Fruit fly (Drosophila melanogaster) whole organism, embryonic: ENCODE measurements around the gene red.

Source experiments
- Bteb2 ChIP-seq: fragments of 200-800 bp; sonication (Bioruptor generic); optimal IDR thresholded peaks from 2 replicates; lab custom pipeline; 2016; ENCODE audit warnings: missing biosample characterization, missing genetic modification characterization
- CG10147 ChIP-seq: fragments of 200-800 bp; sonication (Bioruptor generic); optimal IDR thresholded peaks from 2 replicates; lab custom pipeline; 2019; ENCODE audit warnings: missing biosample characterization, mild to moderate bottlenecking, missing genetic modification characterization, moderate library complexity
- CG10979 ChIP-seq: fragments of 200-800 bp; sonication (Bioruptor generic); optimal IDR thresholded peaks from 2 replicates; lab custom pipeline; 2018; ENCODE audit warnings: missing biosample characterization, mild to moderate bottlenecking, missing genetic modification characterization, moderate library complexity
- CG11560 ChIP-seq: fragments of 200-800 bp; sonication (Bioruptor generic); IDR thresholded peaks from 3 replicates; pipeline ENCODE4 v1.3.6; 2022; ENCODE audit warnings: missing biosample characterization, missing genetic modification characterization
- CG11696 ChIP-seq: fragments of 200-800 bp; sonication (Bioruptor generic); IDR thresholded peaks from 2 replicates; pipeline ENCODE4 v1.3.6; 2022; ENCODE audit warnings: missing biosample characterization, missing genetic modification characterization
- CG13624 ChIP-seq: fragments of 200-800 bp; sonication (Bioruptor generic); optimal IDR thresholded peaks from 2 replicates; lab custom pipeline; 2016; ENCODE audit warnings: missing biosample characterization, missing genetic modification characterization
- CG16813 ChIP-seq: fragments of 200-800 bp; sonication (Bioruptor generic); IDR thresholded peaks from 3 replicates; pipeline ENCODE4 v1.3.6; 2022; ENCODE audit warnings: missing biosample characterization, missing genetic modification characterization; ENCODE audit not compliant: partially characterized antibody
- CG16863 ChIP-seq: fragments of 200-800 bp; sonication (Bioruptor generic); optimal IDR thresholded peaks from 3 replicates; lab custom pipeline; 2016; ENCODE audit warnings: missing biosample characterization, missing genetic modification characterization
- CG18262 ChIP-seq: fragments of 200-800 bp; optimal IDR thresholded peaks from 3 replicates; lab custom pipeline; 2019; ENCODE audit warnings: missing biosample characterization, mild to moderate bottlenecking, missing genetic modification characterization, moderate library complexity
- CG3726 ChIP-seq: fragments of 200-800 bp; sonication (Bioruptor generic); IDR thresholded peaks from 3 replicates; pipeline ENCODE4, ENCODE4 v1.3.6; 2022; ENCODE audit warnings: missing biosample characterization, missing genetic modification characterization
- CG42726 ChIP-seq: fragments of 200-800 bp; sonication (Bioruptor generic); IDR thresholded peaks from 2 replicates; pipeline ENCODE4 v1.3.6; 2022; ENCODE audit warnings: missing biosample characterization, missing genetic modification characterization; ENCODE audit not compliant: partially characterized antibody
- CG6272 ChIP-seq: fragments of 200-800 bp; sonication (Bioruptor generic); IDR thresholded peaks from 2 replicates; pipeline ENCODE4 v1.3.6; 2022; ENCODE audit warnings: missing biosample characterization, missing genetic modification characterization
- CG6765 ChIP-seq: fragments of 200-800 bp; sonication (Bioruptor generic); optimal IDR thresholded peaks from 3 replicates; lab custom pipeline; 2017; ENCODE audit warnings: missing biosample characterization, mild to moderate bottlenecking, missing genetic modification characterization
- CG9215 ChIP-seq: fragments of 200-800 bp; sonication (Bioruptor generic); IDR thresholded peaks from 2 replicates; pipeline ENCODE4 v1.3.6; 2022; ENCODE audit warnings: missing biosample characterization, missing genetic modification characterization
- Deaf1 ChIP-seq: fragments of 200-800 bp; optimal IDR thresholded peaks from 3 replicates; lab custom pipeline; 2019; ENCODE audit warnings: missing biosample characterization, mild to moderate bottlenecking, missing genetic modification characterization, moderate library complexity
- Dip2 ChIP-seq: fragments of 200-800 bp; sonication (Bioruptor generic); IDR thresholded peaks from 2 replicates; pipeline ENCODE4 v1.3.6; 2022; ENCODE audit warnings: missing biosample characterization, missing genetic modification characterization
- Dip3 ChIP-seq: fragments of 200-800 bp; sonication (Bioruptor generic); optimal IDR thresholded peaks from 3 replicates; lab custom pipeline; 2016; ENCODE audit warnings: missing biosample characterization, missing genetic modification characterization
- Dp ChIP-seq: fragments of 200-800 bp; sonication (Bioruptor generic); optimal IDR thresholded peaks from 2 replicates; lab custom pipeline; 2018; ENCODE audit warnings: missing biosample characterization, mild to moderate bottlenecking, missing genetic modification characterization, moderate library complexity
- E2f2 ChIP-seq: fragments of 200-800 bp; sonication (Bioruptor generic); IDR thresholded peaks from 2 replicates; pipeline ENCODE4 v1.3.6; 2022; ENCODE audit warnings: missing biosample characterization, missing genetic modification characterization
- H2.0 ChIP-seq: fragments of 200-800 bp; sonication (Bioruptor generic); IDR thresholded peaks from 2 replicates; pipeline ENCODE4 v1.3.6; 2022; ENCODE audit warnings: missing biosample characterization, missing genetic modification characterization
- HHEX ChIP-seq: fragments of 200-800 bp; sonication (Bioruptor generic); optimal IDR thresholded peaks from 3 replicates; lab custom pipeline; 2017; ENCODE audit warnings: missing biosample characterization, mild to moderate bottlenecking, missing genetic modification characterization, missing genetic modification reagents
- Side ChIP-seq: fragments of 200-800 bp; sonication (Bioruptor generic); optimal IDR thresholded peaks from 2 replicates; lab custom pipeline; 2016; ENCODE audit warnings: missing biosample characterization, missing genetic modification characterization
- Spps ChIP-seq: fragments of 200-800 bp; sonication (Bioruptor generic); optimal IDR thresholded peaks from 2 replicates; lab custom pipeline; 2018; ENCODE audit warnings: missing biosample characterization, mild to moderate bottlenecking, missing genetic modification characterization
- bcd ChIP-seq: fragments of 200-800 bp; sonication (Bioruptor generic); optimal IDR thresholded peaks from 2 replicates; lab custom pipeline; 2017; ENCODE audit warnings: missing biosample characterization, mild to moderate bottlenecking, missing genetic modification characterization
- bigmax ChIP-seq: fragments of 200-800 bp; sonication (Bioruptor generic); optimal IDR thresholded peaks from 2 replicates; lab custom pipeline; 2018; ENCODE audit warnings: missing biosample characterization, mild to moderate bottlenecking, missing genetic modification characterization
- bsh ChIP-seq, 2 experiments: fragments of 200-800 bp; sonication (Bioruptor generic); optimal IDR thresholded peaks; 2 replicates each; lab custom pipeline; 2017 to 2018; ENCODE audit warnings: mild to moderate bottlenecking in 2 of 2, missing biosample characterization in 2 of 2, missing genetic modification characterization in 2 of 2, moderate library complexity in 1 of 2
- cas ChIP-seq: fragments of 200-800 bp; sonication (Bioruptor generic); IDR thresholded peaks from 2 replicates; pipeline ENCODE4 v1.3.6; 2022; ENCODE audit warnings: missing biosample characterization, missing genetic modification characterization
- chm ChIP-seq: fragments of 200-800 bp; sonication (Bioruptor generic); IDR thresholded peaks from 2 replicates; pipeline ENCODE4 v1.3.6; 2022; ENCODE audit warnings: missing biosample characterization, missing genetic modification characterization
- ci ChIP-seq: fragments of 200-800 bp; sonication (Bioruptor generic); IDR thresholded peaks from 3 replicates; pipeline ENCODE4 v1.3.6; 2022; ENCODE audit warnings: missing biosample characterization, missing genetic modification characterization
- dimm ChIP-seq: fragments of 200-800 bp; sonication (Bioruptor generic); IDR thresholded peaks from 2 replicates; pipeline ENCODE4 v1.3.6; 2022; ENCODE audit warnings: missing biosample characterization, missing genetic modification characterization
- disco-r ChIP-seq: fragments of 200-800 bp; sonication (Bioruptor generic); optimal IDR thresholded peaks from 2 replicates; lab custom pipeline; 2016; ENCODE audit warnings: missing biosample characterization, missing genetic modification characterization
- dmrt11E ChIP-seq: fragments of 200-800 bp; sonication (Bioruptor generic); optimal IDR thresholded peaks from 3 replicates; lab custom pipeline; 2018; ENCODE audit warnings: missing biosample characterization, mild to moderate bottlenecking, missing genetic modification characterization, moderate library complexity
- dysf ChIP-seq: fragments of 200-800 bp; sonication (Bioruptor generic); IDR thresholded peaks from 3 replicates; pipeline ENCODE4 v1.3.6; 2022; ENCODE audit warnings: missing biosample characterization, missing genetic modification characterization
- gcm2 ChIP-seq: fragments of 200-800 bp; sonication (Bioruptor generic); optimal IDR thresholded peaks from 2 replicates; lab custom pipeline; 2016; ENCODE audit warnings: missing biosample characterization, missing genetic modification characterization
- gem ChIP-seq: fragments of 200-800 bp; sonication (Bioruptor generic); optimal IDR thresholded peaks from 2 replicates; lab custom pipeline; 2019; ENCODE audit warnings: missing biosample characterization, mild to moderate bottlenecking, missing genetic modification characterization, moderate library complexity
- hbn ChIP-seq: fragments of 200-800 bp; sonication (Bioruptor generic); IDR thresholded peaks from 2 replicates; pipeline ENCODE4 v1.3.6; 2022; ENCODE audit warnings: missing biosample characterization, missing genetic modification characterization; ENCODE audit not compliant: partially characterized antibody
- hth ChIP-seq: fragments of >200 bp; optimal IDR thresholded peaks from 2 replicates; lab custom pipeline; 2017; ENCODE audit warnings: inconsistent platforms
- jumu ChIP-seq: fragments of 200-800 bp; sonication (Bioruptor generic); optimal IDR thresholded peaks from 3 replicates; lab custom pipeline; 2016; ENCODE audit warnings: missing biosample characterization, missing genetic modification characterization
- knrl ChIP-seq: fragments of 200-800 bp; sonication (Bioruptor generic); IDR thresholded peaks from 3 replicates; pipeline ENCODE4 v1.3.6; 2022; ENCODE audit warnings: missing biosample characterization, missing genetic modification characterization; ENCODE audit not compliant: partially characterized antibody
- oc ChIP-seq: fragments of 200-800 bp; sonication (Bioruptor generic); optimal IDR thresholded peaks from 2 replicates; lab custom pipeline; 2018; ENCODE audit warnings: missing biosample characterization, mild to moderate bottlenecking, missing genetic modification characterization, moderate library complexity
- p53 ChIP-seq: fragments of 200-800 bp; sonication (Bioruptor generic); optimal IDR thresholded peaks from 2 replicates; lab custom pipeline; 2016; ENCODE audit warnings: missing biosample characterization, missing genetic modification characterization
- sd ChIP-seq: fragments of 200-800 bp; sonication (Bioruptor generic); optimal IDR thresholded peaks from 3 replicates; lab custom pipeline; 2018; ENCODE audit warnings: missing biosample characterization, mild to moderate bottlenecking, missing genetic modification characterization, moderate library complexity
- sens ChIP-seq: fragments of 200-800 bp; sonication (Bioruptor generic); peaks from one replicate; lab custom pipeline; 2016; ENCODE audit warnings: missing biosample characterization, missing genetic modification characterization
- slbo ChIP-seq: fragments of 200-800 bp; sonication (Bioruptor generic); IDR thresholded peaks from 2 replicates; pipeline ENCODE4 v1.3.6; 2022; ENCODE audit warnings: missing biosample characterization, missing genetic modification characterization
- slou ChIP-seq: fragments of 200-800 bp; sonication (Bioruptor generic); optimal IDR thresholded peaks from 3 replicates; lab custom pipeline; 2016; ENCODE audit warnings: missing biosample characterization, missing genetic modification characterization
- sug ChIP-seq: fragments of 200-800 bp; optimal IDR thresholded peaks from 2 replicates; lab custom pipeline; 2019; ENCODE audit warnings: missing biosample characterization, mild to moderate bottlenecking, missing genetic modification characterization, moderate library complexity
- unpg ChIP-seq: fragments of 200-800 bp; sonication (Bioruptor generic); optimal IDR thresholded peaks from 3 replicates; lab custom pipeline; 2018; ENCODE audit warnings: missing biosample characterization, mild to moderate bottlenecking, missing genetic modification characterization, moderate library complexity
- usp ChIP-seq: fragments of >200 bp; optimal IDR thresholded peaks from 2 replicates; lab custom pipeline; 2017; ENCODE audit warnings: missing biosample characterization, missing genetic modification characterization
- wor ChIP-seq: fragments of 200-800 bp; sonication (Bioruptor generic); IDR thresholded peaks from 2 replicates; pipeline ENCODE4 v1.3.6; 2022; ENCODE audit warnings: missing biosample characterization, missing genetic modification characterization

The red gene

dm6 chr3R:14308801-14309217 is 19.9 kb downstream of the red start, which contains the start of gene Polr2I (continued):
- no peak for TF ChIP-seq HHEX (GFP tag; lab: Kevin White, UChicago)
- peak; percentile 44 for TF ChIP-seq dmrt11E
- TF ChIP-seq hth (lab: Kevin White, UChicago), result no peak
- TF ChIP-seq chm, result no peak
- no peak for TF ChIP-seq CG6765
- TF ChIP-seq knrl (GFP tag; lab: Robert Waterston, UW), result no peak
- no peak for TF ChIP-seq gcm2 (GFP tag; lab: Kevin White, UChicago)
- TF ChIP-seq Deaf1, result no peak
- no peak for TF ChIP-seq CG10147 (GFP tag; lab: Kevin White, UChicago)
- TF ChIP-seq H2.0 (GFP tag; lab: Robert Waterston, UW), result peak; percentile 20; the same call in 1 of the 2 replicates
- no peak for TF ChIP-seq CG13624 (GFP tag; lab: Kevin White, UChicago)
- TF ChIP-seq bcd (GFP tag; lab: Kevin White, UChicago), result peak; percentile 50
- peak; percentile 50 for TF ChIP-seq CG18262 (tag; lab: Kevin White, UChicago)

dm6 chr3R:14310062-14310461 is 21.2 kb downstream of the red start, which contains the start of gene CG31321:
Gene CG31321, plus strand, starts transcription at chr3R:14310362.
- TF ChIP-seq sd (peak; percentile 47), CG10979 (tag; lab: Kevin White, UChicago) (no peak), Dp (GFP tag; lab: Kevin White, UChicago) (no peak), CG16863 (GFP tag; lab: Kevin White, UChicago) (no peak)

dm6 chr3R:14311027-14311426 is 22.2 kb downstream of the red start:
- no peak for TF ChIP-seq wor (GFP tag; lab: Robert Waterston, UW)
- no peak for TF ChIP-seq disco-r (GFP tag; lab: Kevin White, UChicago)
- no peak for TF ChIP-seq CG16813 (GFP tag; lab: Robert Waterston, UW)
- TF ChIP-seq jumu (GFP tag; lab: Kevin White, UChicago), result peak; percentile 5
- no peak for TF ChIP-seq CG42726 (GFP tag; lab: Robert Waterston, UW)
- no peak for TF ChIP-seq CG11560 (tag; lab: Robert Waterston, UW)
- TF ChIP-seq bsh (GFP tag; optimal IDR thresholded peaks at IDR 0.05; lab: Kevin White, UChicago), result peak in 1 of 2 experiments; percentile 46
- no peak for TF ChIP-seq CG11696 (GFP tag; lab: Robert Waterston, UW)
- no peak for TF ChIP-seq dimm (GFP tag; lab: Robert Waterston, UW)
- TF ChIP-seq Dip3, result peak; percentile 9
- TF ChIP-seq dysf (GFP tag; lab: Robert Waterston, UW), result peak; percentile 58; the same call in 2 of the 3 replicates
- TF ChIP-seq slou (GFP tag; lab: Kevin White, UChicago), result no peak
- no peak for TF ChIP-seq Dip2 (GFP tag; lab: Robert Waterston, UW)
- no peak for TF ChIP-seq usp
- TF ChIP-seq sens (GFP tag; lab: Kevin White, UChicago), result peak; percentile 84
- TF ChIP-seq bigmax (GFP tag; lab: Kevin White, UChicago), result no peak
- TF ChIP-seq ci (GFP tag; lab: Robert Waterston, UW), result 0 out of 3 replicates have a peak, but pooled peaks have one; percentile 23
- peak; percentile 54 for TF ChIP-seq gem
- 0 out of 2 replicates have a peak, but pooled peaks have one; percentile 9 for TF ChIP-seq CG9215 (GFP tag; lab: Robert Waterston, UW)
- TF ChIP-seq CG3726, result no peak
- no peak for TF ChIP-seq cas (GFP tag; lab: Robert Waterston, UW)
- no peak for TF ChIP-seq Bteb2 (GFP tag; lab: Kevin White, UChicago)
- TF ChIP-seq E2f2, result no peak
- TF ChIP-seq p53, result no peak
- TF ChIP-seq sug (tag; lab: Kevin White, UChicago), result no peak
- no peak for TF ChIP-seq HHEX (GFP tag; lab: Kevin White, UChicago)
- no peak for TF ChIP-seq unpg (GFP tag; lab: Kevin White, UChicago)
- no peak for TF ChIP-seq oc
- no peak for TF ChIP-seq Side
- no peak for TF ChIP-seq Spps (tag; lab: Kevin White, UChicago)
- TF ChIP-seq hbn (GFP tag; lab: Robert Waterston, UW), result no peak
- peak; percentile 48; the same call in 1 of the 2 replicates for TF ChIP-seq slbo (GFP tag; lab: Robert Waterston, UW)
- no peak for TF ChIP-seq CG6272
